Worm (Caenorhabditis elegans) whole organism, L1 larva: ENCODE results near the gene mrpl-35.

Source experiments
- ama-1 ChIP-seq: fragments of 150-350 bp; optimal IDR thresholded peaks from 2 replicates; lab custom pipeline; 2014
- mdl-1 ChIP-seq, 2 experiments: fragments of 150-350 bp; optimal IDR thresholded peaks; 2 replicates each; lab custom pipeline; 2014 to 2017; ENCODE audit warnings: missing biosample characterization in 2 of 2, missing genetic modification characterization in 2 of 2, inconsistent platforms in 1 of 2
- mep-1 ChIP-seq: fragments of 150-350 bp; optimal IDR thresholded peaks from 2 replicates; lab custom pipeline; 2014; ENCODE audit warnings: missing biosample characterization, missing genetic modification characterization
- sptf-1 ChIP-seq: fragments of 150-350 bp; optimal IDR thresholded peaks from 2 replicates; lab custom pipeline; 2014; ENCODE audit warnings: missing biosample characterization, missing genetic modification characterization
- unc-130 ChIP-seq: fragments of 150-350 bp; optimal IDR thresholded peaks from 2 replicates; lab custom pipeline; 2017; ENCODE audit warnings: missing biosample characterization, missing genetic modification characterization, inconsistent platforms
- zag-1 ChIP-seq: fragments of 150-350 bp; optimal IDR thresholded peaks from 2 replicates; lab custom pipeline; 2014; ENCODE audit warnings: missing biosample characterization, missing genetic modification characterization

ce11 chrIII:3475014-3475413 lies 35.0 kb upstream of the mrpl-35 start:
- TF ChIP-seq ama-1 (lab: Kevin White, UChicago) (no peak), sptf-1 (tag; lab: Kevin White, UChicago) (no peak), unc-130 (no peak), mdl-1 (tag; optimal IDR thresholded peaks at IDR 0.05; lab: Kevin White, UChicago) (no peak), mep-1 (no peak), zag-1 (no peak)
